Worm (Caenorhabditis elegans) whole organism, young adult: ENCODE measurements around the gene C36H8.1.

ENCODE experiments used
- B0035.1 ChIP-seq: sonication (generic microtip); optimal IDR thresholded peaks from 2 replicates; lab custom pipeline; 2016; ENCODE audit warnings: missing genetic modification characterization, mild to moderate bottlenecking, missing compliant biosample characterization, missing genotype, missing genetic modification reagents
- F37B4.10 ChIP-seq: fragments of 200-800 bp; sonication (Bioruptor generic); IDR thresholded peaks from 2 replicates; pipeline ENCODE4 v1.3.6; 2022; ENCODE audit warnings: missing genetic modification characterization, missing compliant biosample characterization
- F39B2.1 ChIP-seq: fragments of 200-800 bp; sonication (Bioruptor generic); IDR thresholded peaks from 2 replicates; pipeline ENCODE4 v1.3.6; 2022; ENCODE audit warnings: missing genetic modification reagents, missing genetic modification characterization, missing compliant biosample characterization
- F55B11.4 ChIP-seq: sonication (generic microtip); optimal IDR thresholded peaks from 2 replicates; lab custom pipeline; 2016; ENCODE audit warnings: missing compliant biosample characterization, missing genetic modification characterization, borderline replicate concordance; ENCODE audit not compliant: insufficient read depth
- F57C9.4 ChIP-seq: sonication (generic microtip); optimal IDR thresholded peaks from 2 replicates; lab custom pipeline; 2017; ENCODE audit warnings: mild to moderate bottlenecking, missing genetic modification characterization, missing compliant biosample characterization
- K11D2.4 ChIP-seq: fragments of 200-800 bp; sonication (Bioruptor generic); IDR thresholded peaks from 2 replicates; pipeline ENCODE4 v1.3.6; 2022; ENCODE audit warnings: missing genetic modification reagents, missing genetic modification characterization, missing compliant biosample characterization
- T26A5.8 ChIP-seq: sonication (generic microtip); optimal IDR thresholded peaks from 2 replicates; lab custom pipeline; 2016; ENCODE audit warnings: missing genetic modification characterization, missing compliant biosample characterization
- akir-1 ChIP-seq: fragments of 200-800 bp; sonication (Bioruptor generic); optimal IDR thresholded peaks from 2 replicates; lab custom pipeline; 2018; ENCODE audit warnings: mild to moderate bottlenecking, missing genetic modification characterization, moderate library complexity, missing compliant biosample characterization
- aptf-3 ChIP-seq: fragments of 200-800 bp; sonication (Bioruptor generic); IDR thresholded peaks from 2 replicates; pipeline ENCODE4 v1.3.6; 2022; ENCODE audit warnings: missing genetic modification characterization, missing compliant biosample characterization
- attf-3 ChIP-seq: fragments of 200-800 bp; sonication (Bioruptor generic); conservative IDR thresholded peaks from 2 replicates; pipeline ENCODE4 v1.3.6; 2022; ENCODE audit warnings: missing genetic modification reagents, missing genetic modification characterization, missing compliant biosample characterization
- attf-5 ChIP-seq: fragments of 200-800 bp; sonication (Bioruptor generic); optimal IDR thresholded peaks from 2 replicates; lab custom pipeline; 2018; ENCODE audit warnings: mild to moderate bottlenecking, missing genetic modification characterization, missing compliant biosample characterization
- bed-1 ChIP-seq: fragments of 200-800 bp; sonication (Bioruptor generic); IDR thresholded peaks from 2 replicates; pipeline ENCODE4 v1.3.6; 2022; ENCODE audit warnings: missing genetic modification reagents, missing genetic modification characterization, missing compliant biosample characterization
- ccch-3 ChIP-seq: fragments of 200-800 bp; sonication (Bioruptor generic); optimal IDR thresholded peaks from 2 replicates; lab custom pipeline; 2018; ENCODE audit warnings: mild to moderate bottlenecking, missing genetic modification characterization, missing compliant biosample characterization
- cebp-2 ChIP-seq: fragments of 200-800 bp; sonication (Bioruptor generic); IDR thresholded peaks from 2 replicates; pipeline ENCODE4 v1.3.6; 2022; ENCODE audit warnings: missing genetic modification characterization, missing compliant biosample characterization
- ceh-100 ChIP-seq: fragments of 200-800 bp; sonication (Bioruptor generic); IDR thresholded peaks from 2 replicates; pipeline ENCODE4 v1.3.6; 2022; ENCODE audit warnings: missing genetic modification reagents, missing genetic modification characterization, missing compliant biosample characterization
- ceh-27 ChIP-seq: fragments of 200-800 bp; sonication (Bioruptor generic); optimal IDR thresholded peaks from 2 replicates; lab custom pipeline; 2018; ENCODE audit warnings: mild to moderate bottlenecking, missing genetic modification characterization, moderate library complexity, missing compliant biosample characterization
- die-1 ChIP-seq: sonication (generic microtip); optimal IDR thresholded peaks from 2 replicates; lab custom pipeline; 2016; ENCODE audit warnings: missing genotype, mild to moderate bottlenecking, missing genetic modification characterization, missing compliant biosample characterization
- egl-18 ChIP-seq: fragments of 200-800 bp; sonication (Bioruptor generic); IDR thresholded peaks from 2 replicates; pipeline ENCODE4 v1.3.6; 2022; ENCODE audit warnings: missing genetic modification reagents, missing genetic modification characterization, missing compliant biosample characterization
- egrh-3 ChIP-seq: fragments of 200-800 bp; sonication (Bioruptor generic); IDR thresholded peaks from 2 replicates; pipeline ENCODE4 v1.3.6; 2022; ENCODE audit warnings: missing genetic modification reagents, missing genetic modification characterization, missing compliant biosample characterization
- ekl-4 ChIP-seq: fragments of 200-800 bp; sonication (Bioruptor generic); IDR thresholded peaks from 2 replicates; pipeline ENCODE4 v1.3.6; 2022; ENCODE audit warnings: missing genetic modification reagents, missing genetic modification characterization, missing compliant biosample characterization
- gei-17 ChIP-seq: fragments of 200-800 bp; sonication (Bioruptor generic); optimal IDR thresholded peaks from 2 replicates; lab custom pipeline; 2018; ENCODE audit warnings: mild to moderate bottlenecking, missing genetic modification characterization, missing compliant biosample characterization
- hmg-1.2 ChIP-seq: fragments of 200-800 bp; sonication (Bioruptor generic); IDR thresholded peaks from 2 replicates; pipeline ENCODE4 v1.3.6; 2022; ENCODE audit warnings: missing genetic modification reagents, missing genetic modification characterization, missing compliant biosample characterization
- hsf-1 ChIP-seq: fragments of 200-800 bp; sonication (Bioruptor generic); IDR thresholded peaks from 2 replicates; pipeline ENCODE4 v1.3.6; 2022; ENCODE audit warnings: missing genetic modification reagents, missing genetic modification characterization, missing compliant biosample characterization
- lin-54 ChIP-seq: fragments of 200-800 bp; sonication (Bioruptor generic); optimal IDR thresholded peaks from 2 replicates; lab custom pipeline; 2018; ENCODE audit warnings: mild to moderate bottlenecking, missing genetic modification characterization, missing compliant biosample characterization
- lsy-27 ChIP-seq: sonication (generic microtip); optimal IDR thresholded peaks from 2 replicates; lab custom pipeline; 2017; ENCODE audit warnings: missing genetic modification characterization, mild to moderate bottlenecking, missing compliant biosample characterization, antibody characterized with exemption, missing genotype, borderline replicate concordance; ENCODE audit not compliant: insufficient read depth
- madf-10 ChIP-seq: sonication (generic microtip); optimal IDR thresholded peaks from 2 replicates; lab custom pipeline; 2016; ENCODE audit warnings: mild to moderate bottlenecking, missing genetic modification characterization, missing compliant biosample characterization
- madf-8 ChIP-seq: fragments of 200-800 bp; sonication (Bioruptor generic); conservative IDR thresholded peaks from 2 replicates; pipeline ENCODE4 v1.3.6; 2022; ENCODE audit warnings: missing genetic modification reagents, missing genetic modification characterization, missing compliant biosample characterization
- mel-28 ChIP-seq: sonication (generic microtip); optimal IDR thresholded peaks from 2 replicates; lab custom pipeline; 2016; ENCODE audit warnings: borderline replicate concordance, mild to moderate bottlenecking, missing genetic modification characterization, missing compliant biosample characterization
- nfya-1 ChIP-seq: sonication (generic microtip); optimal IDR thresholded peaks from 2 replicates; lab custom pipeline; 2017; ENCODE audit warnings: antibody characterized with exemption, missing compliant biosample characterization, missing genetic modification characterization, borderline replicate concordance; ENCODE audit not compliant: insufficient read depth
- nfya-2 ChIP-seq: fragments of 200-800 bp; sonication (Bioruptor generic); IDR thresholded peaks from 2 replicates; pipeline ENCODE4 v1.3.6; 2022; ENCODE audit warnings: missing genetic modification reagents, missing genetic modification characterization, missing compliant biosample characterization
- nhr-27 ChIP-seq: fragments of 200-800 bp; sonication (Bioruptor generic); optimal IDR thresholded peaks from 2 replicates; lab custom pipeline; 2018; ENCODE audit warnings: mild to moderate bottlenecking, missing genetic modification characterization, moderate library complexity, missing compliant biosample characterization
- nhr-80 ChIP-seq: sonication (generic microtip); optimal IDR thresholded peaks from 2 replicates; lab custom pipeline; 2016; ENCODE audit warnings: missing genetic modification characterization, missing compliant biosample characterization
- repo-1 ChIP-seq: sonication (generic microtip); optimal IDR thresholded peaks from 2 replicates; lab custom pipeline; 2017; ENCODE audit warnings: mild to moderate bottlenecking, missing genetic modification characterization, missing compliant biosample characterization
- snpc-1.1 ChIP-seq: sonication (generic microtip); optimal IDR thresholded peaks from 2 replicates; lab custom pipeline; 2017; ENCODE audit warnings: missing genetic modification characterization, mild to moderate bottlenecking, missing compliant biosample characterization, antibody characterized with exemption, moderate library complexity, missing genotype, missing genetic modification reagents; ENCODE audit not compliant: insufficient read depth
- tbp1 ChIP-seq: fragments of 200-800 bp; sonication (Bioruptor generic); optimal IDR thresholded peaks from 2 replicates; lab custom pipeline; 2018; ENCODE audit warnings: mild to moderate bottlenecking, missing genetic modification characterization, missing compliant biosample characterization
- tbx-9 ChIP-seq: sonication (generic microtip); optimal IDR thresholded peaks from 2 replicates; lab custom pipeline; 2016; ENCODE audit warnings: borderline replicate concordance, missing genetic modification characterization, inconsistent platforms, missing compliant biosample characterization
- unc-62 ChIP-seq: fragments of 150-350 bp; optimal IDR thresholded peaks from 2 replicates; lab custom pipeline; 2014; ENCODE audit warnings: missing biosample characterization, missing genetic modification reagents, missing genetic modification characterization
- xnd-1 ChIP-seq: sonication (generic microtip); optimal IDR thresholded peaks from 2 replicates; lab custom pipeline; 2016; ENCODE audit warnings: missing genotype, missing genetic modification reagents, missing genetic modification characterization, missing compliant biosample characterization
- zim-3 ChIP-seq: sonication (generic microtip); optimal IDR thresholded peaks from 2 replicates; lab custom pipeline; 2017; ENCODE audit warnings: mild to moderate bottlenecking, missing genetic modification characterization, moderate library complexity, missing compliant biosample characterization
- ztf-26 ChIP-seq: sonication (generic microtip); optimal IDR thresholded peaks from 2 replicates; lab custom pipeline; 2017; ENCODE audit warnings: missing genetic modification characterization, missing compliant biosample characterization

The C36H8.1 gene

ce11 chrIV:12744713-12745112 lies at the start of gene C36H8.1:
Gene C36H8.1, minus strand, starts transcription at chrIV:12744813.
- TF ChIP-seq T26A5.8 = no peak
- no peak for TF ChIP-seq nfya-1
- TF ChIP-seq F39B2.1 (GFP tag; lab: Robert Waterston, UW) = no peak
- TF ChIP-seq tbx-9 = no peak
- TF ChIP-seq nfya-2 (GFP tag; lab: Robert Waterston, UW) = no peak
- no peak for TF ChIP-seq hsf-1 (GFP tag; lab: Robert Waterston, UW)
- no peak for TF ChIP-seq bed-1 (GFP tag; lab: Robert Waterston, UW)
- TF ChIP-seq hmg-1.2 (GFP tag; lab: Robert Waterston, UW) = no peak
- no peak for TF ChIP-seq cebp-2
- no peak for TF ChIP-seq ccch-3 (GFP tag; lab: Kevin White, UChicago)
- TF ChIP-seq xnd-1 (tag; lab: Kevin White, UChicago) = no peak
- TF ChIP-seq lin-54 (GFP tag; lab: Kevin White, UChicago) = no peak
- TF ChIP-seq attf-5 = no peak
- TF ChIP-seq egl-18 (GFP tag; lab: Robert Waterston, UW) = no peak
- TF ChIP-seq nhr-27 (tag; lab: Kevin White, UChicago) = no peak

- TF ChIP-seq madf-8 (GFP tag; lab: Robert Waterston, UW) = no peak
- no peak for TF ChIP-seq hsf-1 (GFP tag; lab: Robert Waterston, UW)
- peak; percentile 25 for TF ChIP-seq nhr-80 (tag; lab: Kevin White, UChicago)
- TF ChIP-seq, all 124 proteins: peak for 1
Measured at ce11 chrIV:12793621-12794020, 49.0 kb upstream of the C36H8.1 start, which contains the start of gene pin-2. Gene pin-2, plus strand, starts transcription at chrIV:12793847.

DNA sequence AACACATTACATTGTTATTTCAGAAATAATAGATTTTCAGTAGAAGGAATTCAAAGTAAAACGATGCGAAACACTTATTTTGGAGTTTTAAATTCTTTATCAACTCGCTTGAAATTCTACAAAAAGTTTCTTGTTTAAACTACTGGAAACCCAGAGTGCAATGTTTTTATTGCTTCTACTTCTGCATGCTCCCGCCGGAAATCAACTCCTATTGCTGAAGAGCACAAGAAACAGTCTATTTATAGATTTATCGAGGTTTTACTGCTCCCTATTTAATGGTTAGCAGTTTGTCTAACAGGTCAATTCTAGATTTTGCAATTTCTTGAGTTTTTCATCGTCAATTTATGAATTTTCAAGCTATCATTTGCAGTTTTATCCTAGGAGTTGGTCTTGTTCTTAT lies 47.9 kb upstream of the C36H8.1 start, which contains the start of gene F07C6.6:
Gene F07C6.6 (plus strand): TSS at position 301 of the 400 bp plus-strand sequence.
- TF ChIP-seq madf-10 (tag; lab: Kevin White, UChicago) (no peak), F55B11.4 (tag; lab: Kevin White, UChicago) (no peak), ztf-26 (tag; lab: Kevin White, UChicago) (no peak), aptf-3 (GFP tag; lab: Robert Waterston, UW) (no peak), attf-3 (GFP tag; lab: Robert Waterston, UW) (no peak), F37B4.10 (no peak), gei-17 (GFP tag; lab: Kevin White, UChicago) (no peak), die-1 (tag; lab: Kevin White, UChicago) (no peak), T26A5.8 (no peak), K11D2.4 (GFP tag; lab: Robert Waterston, UW) (no peak), egrh-3 (no peak)

DNA sequence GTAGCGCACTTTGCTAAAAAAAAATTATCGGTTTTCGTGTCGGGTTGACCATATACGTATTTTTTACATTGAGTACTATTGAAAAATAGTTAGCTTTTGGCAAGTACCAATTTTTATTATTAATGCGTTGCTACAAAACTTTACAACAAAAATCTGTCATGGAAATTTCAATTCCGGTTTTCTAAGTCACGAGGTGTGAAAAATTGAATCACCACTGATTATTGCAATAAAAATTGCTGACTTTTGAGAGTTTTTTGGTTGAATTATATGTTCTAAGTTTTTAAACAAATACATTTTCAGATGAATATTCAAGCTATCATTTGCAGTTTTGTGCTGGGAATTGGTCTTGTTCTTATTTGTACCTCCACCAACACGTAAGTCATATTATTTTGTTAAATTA lies 46.3 kb upstream of the C36H8.1 start, which contains the start of gene F07C6.2:
Gene F07C6.2 (plus strand): TSS at position 301 of the 400 bp plus-strand sequence.
- TF ChIP-seq ekl-4 (no peak), lsy-27 (tag; lab: Kevin White, UChicago) (no peak), unc-62 (no peak), gei-17 (GFP tag; lab: Kevin White, UChicago) (no peak), ceh-27 (GFP tag; lab: Kevin White, UChicago) (no peak), tbp1 (GFP tag; lab: Kevin White, UChicago) (no peak), zim-3 (tag; lab: Kevin White, UChicago) (no peak), mel-28 (no peak), B0035.1 (tag; lab: Kevin White, UChicago) (no peak), madf-8 (GFP tag; lab: Robert Waterston, UW) (no peak), akir-1 (GFP tag; lab: Kevin White, UChicago) (no peak), repo-1 (tag; lab: Kevin White, UChicago) (no peak), ceh-100 (no peak), snpc-1.1 (tag; lab: Kevin White, UChicago) (no peak), F57C9.4 (tag; lab: Kevin White, UChicago) (no peak)
